Worm (Caenorhabditis elegans) whole organism, L1 larva: Measurements from ENCODE around the gene ptr-8.

Experiments used
- C34B4.2 ChIP-seq: sonication (generic microtip); optimal IDR thresholded peaks from 2 replicates; lab custom pipeline; 2017; ENCODE audit warnings: mild to moderate bottlenecking, missing genetic modification characterization, missing compliant biosample characterization
- F16B12.6 ChIP-seq: fragments of 150-350 bp; optimal IDR thresholded peaks from 2 replicates; lab custom pipeline; 2014; ENCODE audit warnings: missing biosample characterization, missing genetic modification characterization
- aha-1 ChIP-seq: fragments of 150-350 bp; optimal IDR thresholded peaks from 2 replicates; lab custom pipeline; 2014; ENCODE audit warnings: missing biosample characterization, missing genetic modification characterization
- alr-1 ChIP-seq: fragments of 200-800 bp; sonication (Bioruptor generic); optimal IDR thresholded peaks from 2 replicates; lab custom pipeline; 2018; ENCODE audit warnings: borderline replicate concordance, mild to moderate bottlenecking, missing genetic modification characterization, missing compliant biosample characterization
- aly-2 ChIP-seq: fragments of 150-350 bp; optimal IDR thresholded peaks from 2 replicates; lab custom pipeline; 2014; ENCODE audit warnings: missing biosample characterization, missing genetic modification characterization
- blmp-1 ChIP-seq: fragments of 150-350 bp; optimal IDR thresholded peaks from 2 replicates; lab custom pipeline; 2014; ENCODE audit warnings: missing biosample characterization, missing genetic modification characterization
- ceh-82 ChIP-seq, 3 experiments: fragments of 150-350 bp in 1 of 3; sonication (generic microtip) in 2 of 3; optimal IDR thresholded peaks; 2 replicates each; lab custom pipeline; 2014 to 2017; ENCODE audit warnings: missing biosample characterization in 3 of 3, missing genetic modification characterization in 3 of 3
- ces-1 ChIP-seq: fragments of 150-350 bp; optimal IDR thresholded peaks from 2 replicates; lab custom pipeline; 2014; ENCODE audit warnings: missing biosample characterization, missing genetic modification reagents, missing genetic modification characterization
- dsc-1 ChIP-seq: sonication (generic microtip); optimal IDR thresholded peaks from 2 replicates; lab custom pipeline; 2016; ENCODE audit warnings: mild to moderate bottlenecking, missing genetic modification characterization, missing compliant biosample characterization
- fkh-10 ChIP-seq: sonication (generic microtip); optimal IDR thresholded peaks from 2 replicates; lab custom pipeline; 2017; ENCODE audit warnings: missing biosample characterization, missing genetic modification reagents, missing genetic modification characterization
- fkh-4 ChIP-seq: sonication (generic microtip); optimal IDR thresholded peaks from 2 replicates; lab custom pipeline; 2016; ENCODE audit warnings: missing compliant biosample characterization, missing genetic modification characterization, borderline replicate concordance
- fkh-8 ChIP-seq: sonication (generic microtip); optimal IDR thresholded peaks from 2 replicates; lab custom pipeline; 2016; ENCODE audit warnings: mild to moderate bottlenecking, missing genetic modification characterization, missing compliant biosample characterization
- fos-1 ChIP-seq: fragments of 150-350 bp; optimal IDR thresholded peaks from 2 replicates; lab custom pipeline; 2014; ENCODE audit warnings: missing biosample characterization, missing genetic modification characterization
- grh-1 ChIP-seq: fragments of 200-800 bp; sonication (Bioruptor generic); IDR thresholded peaks from 2 replicates; pipeline ENCODE4 v1.3.6; 2022; ENCODE audit warnings: missing genetic modification reagents, missing genetic modification characterization, missing compliant biosample characterization
- hlh-4 ChIP-seq: sonication (generic microtip); optimal IDR thresholded peaks from 2 replicates; lab custom pipeline; 2016; ENCODE audit warnings: mild to moderate bottlenecking, missing genetic modification characterization, missing compliant biosample characterization
- hpl-2 ChIP-seq: fragments of 150-350 bp; optimal IDR thresholded peaks from 2 replicates; lab custom pipeline; 2014; ENCODE audit warnings: missing biosample characterization, missing genetic modification reagents, missing genetic modification characterization
- irx-1 ChIP-seq: sonication (generic microtip); optimal IDR thresholded peaks from 2 replicates; lab custom pipeline; 2016; ENCODE audit warnings: missing genetic modification characterization, missing compliant biosample characterization
- isw-1 ChIP-seq: fragments of 200-800 bp; sonication (Bioruptor generic); IDR thresholded peaks from 2 replicates; pipeline ENCODE4 v1.3.6; 2022; ENCODE audit warnings: missing genetic modification characterization, missing compliant biosample characterization
- lin-13 ChIP-seq: fragments of 150-350 bp; optimal IDR thresholded peaks from 2 replicates; lab custom pipeline; 2014; ENCODE audit warnings: missing biosample characterization, missing genetic modification reagents, missing genetic modification characterization
- lin-14 ChIP-seq: fragments of 200-800 bp; sonication (Bioruptor generic); optimal IDR thresholded peaks from 2 replicates; lab custom pipeline; 2018; ENCODE audit warnings: mild to moderate bottlenecking, missing genetic modification characterization, moderate library complexity, missing compliant biosample characterization
- lin-35 ChIP-seq, 2 experiments: fragments of 150-350 bp; optimal IDR thresholded peaks; 2 replicates each; lab custom pipeline; 2014; ENCODE audit warnings: missing biosample characterization in 2 of 2, missing genetic modification characterization in 2 of 2, missing genetic modification reagents in 2 of 2
- lsy-2 ChIP-seq, 2 experiments: fragments of 150-350 bp; optimal IDR thresholded peaks; 2 replicates each; lab custom pipeline; 2014; ENCODE audit warnings: missing biosample characterization in 2 of 2, missing genetic modification characterization in 2 of 2
- mab-9 ChIP-seq: fragments of 200-800 bp; sonication (Bioruptor generic); IDR thresholded peaks from 2 replicates; pipeline ENCODE4 v1.3.6; 2022; ENCODE audit warnings: missing genetic modification reagents, missing genetic modification characterization, missing compliant biosample characterization
- nhr-11 ChIP-seq: fragments of 150-350 bp; optimal IDR thresholded peaks from 2 replicates; lab custom pipeline; 2014; ENCODE audit warnings: missing biosample characterization, missing genetic modification characterization
- nhr-20 ChIP-seq: sonication (generic microtip); optimal IDR thresholded peaks from 2 replicates; lab custom pipeline; 2016; ENCODE audit warnings: mild to moderate bottlenecking, missing genetic modification characterization, missing compliant biosample characterization
- nhr-28 ChIP-seq: fragments of 150-350 bp; optimal IDR thresholded peaks from 2 replicates; lab custom pipeline; 2014; ENCODE audit warnings: missing biosample characterization, missing genetic modification characterization
- nhr-84 ChIP-seq: sonication (generic microtip); optimal IDR thresholded peaks from 2 replicates; lab custom pipeline; 2017; ENCODE audit warnings: missing biosample characterization, missing genetic modification characterization
- nhr-85 ChIP-seq: sonication (generic microtip); peaks from one replicate; lab custom pipeline; 2016; ENCODE audit warnings: missing genetic modification characterization, inconsistent platforms, missing compliant biosample characterization
- nhr-90 ChIP-seq: sonication (generic microtip); optimal IDR thresholded peaks from 2 replicates; lab custom pipeline; 2016; ENCODE audit warnings: mild to moderate bottlenecking, missing genetic modification characterization, missing compliant biosample characterization; ENCODE audit not compliant: poor library complexity
- pqm-1 ChIP-seq: sonication (generic microtip); optimal IDR thresholded peaks from 3 replicates; lab custom pipeline; 2017; ENCODE audit warnings: missing biosample characterization, missing genetic modification characterization
- rnt-1 ChIP-seq: sonication (generic microtip); optimal IDR thresholded peaks from 2 replicates; lab custom pipeline; 2016; ENCODE audit warnings: mild to moderate bottlenecking, missing genetic modification characterization, moderate library complexity, missing compliant biosample characterization
- skn-1 ChIP-seq: fragments of 150-350 bp; optimal IDR thresholded peaks from 2 replicates; lab custom pipeline; 2014; ENCODE audit warnings: missing biosample characterization, missing genetic modification characterization
- snpc-4 ChIP-seq: fragments of 150-350 bp; optimal IDR thresholded peaks from 2 replicates; lab custom pipeline; 2014; ENCODE audit warnings: missing biosample characterization, missing genetic modification characterization
- sox-4 ChIP-seq: sonication (generic microtip); optimal IDR thresholded peaks from 2 replicates; lab custom pipeline; 2016; ENCODE audit warnings: missing genetic modification characterization, missing compliant biosample characterization
- sptf-1 ChIP-seq: fragments of 150-350 bp; optimal IDR thresholded peaks from 2 replicates; lab custom pipeline; 2014; ENCODE audit warnings: missing biosample characterization, missing genetic modification characterization
- tbx-2 ChIP-seq: sonication (generic microtip); optimal IDR thresholded peaks from 2 replicates; lab custom pipeline; 2016; ENCODE audit warnings: missing genetic modification characterization, missing compliant biosample characterization
- unc-130 ChIP-seq: fragments of 150-350 bp; optimal IDR thresholded peaks from 2 replicates; lab custom pipeline; 2017; ENCODE audit warnings: missing biosample characterization, missing genetic modification characterization, inconsistent platforms
- unc-62 ChIP-seq: fragments of 150-350 bp; optimal IDR thresholded peaks from 2 replicates; lab custom pipeline; 2014; ENCODE audit warnings: missing biosample characterization, missing genetic modification reagents, missing genetic modification characterization
- xbp-1 ChIP-seq: sonication (generic microtip); optimal IDR thresholded peaks from 2 replicates; lab custom pipeline; 2016; ENCODE audit warnings: missing genetic modification characterization, missing compliant biosample characterization
- zag-1 ChIP-seq: fragments of 150-350 bp; optimal IDR thresholded peaks from 2 replicates; lab custom pipeline; 2014; ENCODE audit warnings: missing biosample characterization, missing genetic modification characterization

The ptr-8 gene

ce11 chrII:10887097-10887496 lies 2.0 kb upstream of the ptr-8 start (continued):
- TF ChIP-seq grh-1 (GFP tag; lab: Robert Waterston, UW): no peak
- no peak for TF ChIP-seq isw-1 (GFP tag; lab: Robert Waterston, UW)
- no peak for TF ChIP-seq mab-9 (GFP tag; lab: Robert Waterston, UW)
- TF ChIP-seq pqm-1 (tag; lab: Kevin White, UChicago): no peak
- TF ChIP-seq tbx-2 (tag; lab: Kevin White, UChicago): no peak
- peak; percentile 76 for TF ChIP-seq blmp-1 (tag; lab: Kevin White, UChicago)
- no peak for TF ChIP-seq fkh-10
- no peak for TF ChIP-seq rnt-1
- peak in 1 of 2 experiments; percentile 29 for TF ChIP-seq lsy-2 (tag; optimal IDR thresholded peaks at IDR 0.05; lab: Kevin White, UChicago)
- no peak for TF ChIP-seq nhr-90 (tag; lab: Kevin White, UChicago)
- TF ChIP-seq aly-2: no peak
- no peak for TF ChIP-seq hpl-2 (GFP tag; lab: Kevin White, UChicago)
- TF ChIP-seq unc-62: no peak
- TF ChIP-seq fkh-8 (tag; lab: Kevin White, UChicago): no peak
- no peak for TF ChIP-seq nhr-28 (tag; lab: Kevin White, UChicago)
- TF ChIP-seq nhr-11 (tag; lab: Kevin White, UChicago): no peak
- no peak for TF ChIP-seq fos-1 (tag; lab: Kevin White, UChicago)
- TF ChIP-seq nhr-84 (tag; lab: Kevin White, UChicago): no peak
- TF ChIP-seq hlh-4 (tag; lab: Kevin White, UChicago): no peak
- no peak for TF ChIP-seq xbp-1 (tag; lab: Kevin White, UChicago)
- peak; percentile 83 for TF ChIP-seq nhr-85 (tag; lab: Kevin White, UChicago)
- peak in 1 of 3 experiments; percentile 5 for TF ChIP-seq ceh-82 (tag; optimal IDR thresholded peaks at IDR 0.05; lab: Kevin White, UChicago)
- no peak for TF ChIP-seq ces-1 (GFP tag; lab: Kevin White, UChicago)
- TF ChIP-seq zag-1 (tag; lab: Kevin White, UChicago): no peak
- no peak for TF ChIP-seq F16B12.6 (tag; lab: Kevin White, UChicago)
- no peak for TF ChIP-seq C34B4.2 (tag; lab: Kevin White, UChicago)
- TF ChIP-seq nhr-20: peak; percentile 49
- TF ChIP-seq lin-14 (GFP tag; lab: Kevin White, UChicago): peak; percentile 74
- TF ChIP-seq lin-35 (GFP tag; optimal IDR thresholded peaks at IDR 0.05; lab: Kevin White, UChicago): peak in 1 of 2 experiments; percentile 11
- no peak for TF ChIP-seq sptf-1 (tag; lab: Kevin White, UChicago)
- TF ChIP-seq unc-130 (tag; lab: Kevin White, UChicago): no peak
- TF ChIP-seq, all 84 proteins: peak for 14

- no peak for TF ChIP-seq irx-1 (tag; lab: Kevin White, UChicago)
- no peak for TF ChIP-seq aha-1 (tag; lab: Kevin White, UChicago)
- no peak for TF ChIP-seq mab-9 (GFP tag; lab: Robert Waterston, UW)
These were observed 5.9 kb downstream of the ptr-8 start, which contains the start of gene sra-10 for ce11 chrII:10894996-10895395. Gene sra-10, minus strand, starts transcription at chrII:10895096.

ce11 chrII:10895959-10896358 lies 6.9 kb downstream of the ptr-8 start:
- TF ChIP-seq snpc-4: no peak
- TF ChIP-seq blmp-1 (tag; lab: Kevin White, UChicago): no peak
- no peak for TF ChIP-seq mab-9 (GFP tag; lab: Robert Waterston, UW)

ce11 chrII:10898998-10899397 lies 9.9 kb downstream of the ptr-8 start:
- TF ChIP-seq lin-13 (GFP tag; lab: Kevin White, UChicago) (no peak), dsc-1 (tag; lab: Kevin White, UChicago) (peak; percentile 93), fkh-4 (peak; percentile 63), sox-4 (no peak), skn-1 (no peak), alr-1 (tag; lab: Kevin White, UChicago) (no peak)
